Fruit fly (Drosophila melanogaster) whole organism, embryonic: Measurements from ENCODE around the gene CG5355.
A peak's percentile ranks its signal among the peaks of the same experiment; 100 is the strongest.

Experiments
- CG11696 ChIP-seq: fragments of 200-800 bp; sonication (Bioruptor generic); IDR thresholded peaks from 2 replicates; pipeline ENCODE4 v1.3.6; 2022; ENCODE audit warnings: missing biosample characterization, missing genetic modification characterization
- CG3163 ChIP-seq: fragments of 200-800 bp; sonication (Bioruptor generic); optimal IDR thresholded peaks from 3 replicates; lab custom pipeline; 2016; ENCODE audit warnings: missing biosample characterization, missing genetic modification characterization
- CG34376 ChIP-seq: fragments of 200-800 bp; sonication (Bioruptor generic); optimal IDR thresholded peaks from 2 replicates; lab custom pipeline; 2018; ENCODE audit warnings: missing biosample characterization, mild to moderate bottlenecking, missing genetic modification characterization
- Dll ChIP-seq: fragments of 200-800 bp; sonication (Bioruptor generic); IDR thresholded peaks from 4 replicates; pipeline ENCODE4 v1.3.6; 2022; ENCODE audit warnings: missing biosample characterization, missing genetic modification characterization; ENCODE audit not compliant: partially characterized antibody
- NK7.1 ChIP-seq: fragments of 200-800 bp; sonication (Bioruptor generic); optimal IDR thresholded peaks from 3 replicates; lab custom pipeline; 2016; ENCODE audit warnings: missing biosample characterization, missing genetic modification characterization
- Sox102F ChIP-seq: fragments of 200-800 bp; sonication (Bioruptor generic); optimal IDR thresholded peaks from 2 replicates; lab custom pipeline; 2018; ENCODE audit warnings: missing biosample characterization, mild to moderate bottlenecking, missing genetic modification characterization, moderate library complexity
- ac ChIP-seq: fragments of 200-800 bp; sonication (Bioruptor generic); optimal IDR thresholded peaks from 3 replicates; lab custom pipeline; 2017; ENCODE audit warnings: missing biosample characterization, mild to moderate bottlenecking, missing genetic modification characterization
- croc ChIP-seq: fragments of 200-800 bp; sonication (Bioruptor generic); conservative IDR thresholded peaks from 3 replicates; pipeline ENCODE4 v1.3.6; 2022; ENCODE audit warnings: missing biosample characterization, missing genetic modification characterization
- fu2 ChIP-seq: fragments of 200-800 bp; sonication (Bioruptor generic); optimal IDR thresholded peaks from 2 replicates; lab custom pipeline; 2016; ENCODE audit warnings: missing biosample characterization, missing genetic modification characterization
- gcm ChIP-seq: fragments of 200-800 bp; sonication (Bioruptor generic); optimal IDR thresholded peaks from 2 replicates; lab custom pipeline; 2019; ENCODE audit warnings: missing biosample characterization, mild to moderate bottlenecking, missing genetic modification characterization, moderate library complexity
- lmd ChIP-seq: fragments of 200-800 bp; sonication (Bioruptor generic); IDR thresholded peaks from 2 replicates; pipeline ENCODE4 v1.3.6; 2022; ENCODE audit warnings: missing biosample characterization, missing genetic modification characterization
- pum ChIP-seq: fragments of 200-800 bp; sonication (Bioruptor generic); optimal IDR thresholded peaks from 2 replicates; lab custom pipeline; 2016; ENCODE audit warnings: missing biosample characterization, missing genetic modification characterization
- slp2 ChIP-seq: fragments of 200-800 bp; sonication (Bioruptor generic); optimal IDR thresholded peaks from 2 replicates; lab custom pipeline; 2016; ENCODE audit warnings: missing biosample characterization, missing genetic modification characterization

dm6 chr2L:10403803-10404315 is 9.4 kb downstream of the CG5355 start:
- TF ChIP-seq CG11696 (GFP tag; lab: Robert Waterston, UW) (no peak), CG3163 (GFP tag; lab: Kevin White, UChicago) (no peak), NK7.1 (GFP tag; lab: Kevin White, UChicago) (no peak), lmd (no peak), fu2 (GFP tag; lab: Kevin White, UChicago) (no peak), croc (GFP tag; lab: Robert Waterston, UW) (no peak), gcm (GFP tag; lab: Kevin White, UChicago) (no peak), ac (GFP tag; lab: Kevin White, UChicago) (no peak), pum (GFP tag; lab: Kevin White, UChicago) (no peak), CG34376 (GFP tag; lab: Kevin White, UChicago) (no peak), Sox102F (GFP tag; lab: Kevin White, UChicago) (no peak), slp2 (GFP tag; lab: Kevin White, UChicago) (no peak), Dll (GFP tag; lab: Robert Waterston, UW) (peak; percentile 63)
